Fruit fly (Drosophila melanogaster): ENCODE data around the gene Hira.

Gene Hira

DNA sequence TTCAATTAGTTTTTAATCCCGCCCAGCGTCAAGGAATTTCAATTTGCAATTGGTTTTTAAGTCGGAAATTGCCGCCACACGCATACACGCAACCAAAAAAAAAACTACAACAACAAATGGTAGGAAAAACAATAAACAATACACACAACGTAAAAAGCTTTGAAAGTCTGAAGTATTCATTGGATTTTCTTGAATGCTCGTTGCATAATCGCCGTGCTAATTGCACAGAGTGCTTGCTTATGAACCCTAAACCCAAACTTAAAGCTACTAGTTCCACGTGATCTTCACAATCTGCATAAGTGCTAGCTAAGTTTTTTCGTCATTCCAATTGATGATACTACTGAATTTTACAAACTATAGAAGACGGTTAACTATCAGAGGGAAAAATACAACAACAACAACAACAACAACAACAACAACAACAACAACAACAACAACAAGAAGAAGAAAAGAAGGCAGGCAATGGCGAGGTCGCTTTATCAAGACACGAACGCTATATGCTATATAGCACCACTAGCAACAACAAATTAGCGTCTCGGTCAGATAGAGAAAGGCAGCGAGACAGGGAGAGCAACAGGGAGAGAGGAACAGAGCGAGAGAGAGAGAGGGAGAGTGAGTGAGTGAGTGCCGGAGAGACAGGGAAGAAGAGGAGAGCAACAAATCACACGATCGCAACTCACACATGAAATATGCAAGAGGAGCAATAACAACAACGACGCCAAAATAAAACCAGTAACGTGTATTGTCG lies 19.6 kb upstream of the Hira start (continued):
- TF ChIP-seq Hmx (GFP tag; optimal IDR thresholded peaks at IDR 0.05) = no peak
- no peak for TF ChIP-seq psq (GFP tag; optimal IDR thresholded peaks at IDR 0.05)
- TF ChIP-seq ERR (GFP tag; optimal IDR thresholded peaks at IDR 0.05) = no peak
- TF ChIP-seq Lhr (GFP tag; optimal IDR thresholded peaks at IDR 0.05) = no peak
- no peak for TF ChIP-seq bbx (GFP tag; IDR thresholded peaks at IDR 0.05; ENCODE audit: partially characterized antibody)
- peak; percentile 33; the same call in 1 of the 3 replicates for TF ChIP-seq Aef1 (GFP tag; IDR thresholded peaks at IDR 0.05)
- TF ChIP-seq tna (GFP tag; IDR thresholded peaks at IDR 0.05; ENCODE audit: partially characterized antibody) = no peak
- peak; percentile 23 for TF ChIP-seq HLHmδ (GFP tag; optimal IDR thresholded peaks at IDR 0.05)
- TF ChIP-seq Nf-YA (GFP tag; IDR thresholded peaks at IDR 0.05) = no peak
- no peak for TF ChIP-seq CG3065 (GFP tag; optimal IDR thresholded peaks at IDR 0.05)
- no peak for TF ChIP-seq PHDP (tag; optimal IDR thresholded peaks at IDR 0.05)
- no peak for TF ChIP-seq gsb (GFP tag; IDR thresholded peaks at IDR 0.05)
- TF ChIP-seq CrebB (tag; optimal IDR thresholded peaks at IDR 0.05) = no peak
- TF ChIP-seq CG2129 (GFP tag; IDR thresholded peaks at IDR 0.05; ENCODE audit: partially characterized antibody) = no peak
- no peak for TF ChIP-seq Atf6 (GFP tag; IDR thresholded peaks at IDR 0.05)
- peak; percentile 8 for TF ChIP-seq her (GFP tag; optimal IDR thresholded peaks at IDR 0.05)
- no peak for TF ChIP-seq fd96Cb (tag; optimal IDR thresholded peaks at IDR 0.05)
- TF ChIP-seq CG33557 (GFP tag; optimal IDR thresholded peaks at IDR 0.05) = no peak
- TF ChIP-seq CG6813 (GFP tag; optimal IDR thresholded peaks at IDR 0.05) = no peak
- no peak for TF ChIP-seq Gug (GFP tag; IDR thresholded peaks at IDR 0.05)
- no peak for TF ChIP-seq CG10654 (GFP tag; optimal IDR thresholded peaks at IDR 0.05)
- TF ChIP-seq CG6689 (GFP tag; IDR thresholded peaks at IDR 0.05) = no peak
- TF ChIP-seq CG15514 (GFP tag; optimal IDR thresholded peaks at IDR 0.05) = no peak
- TF ChIP-seq CG10543 (GFP tag; optimal IDR thresholded peaks at IDR 0.05) = no peak
- no peak for TF ChIP-seq CoRest (tag; optimal IDR thresholded peaks at IDR 0.05)
- TF ChIP-seq CG4707 (GFP tag; optimal IDR thresholded peaks at IDR 0.05) = no peak
- TF ChIP-seq seq (GFP tag; IDR thresholded peaks at IDR 0.05) = no peak
- TF ChIP-seq CG9727 (GFP tag; optimal IDR thresholded peaks at IDR 0.05) = no peak
- 0 out of 2 replicates have a peak, but pooled peaks have one; percentile 20 for TF ChIP-seq CG10321 (GFP tag; IDR thresholded peaks at IDR 0.05)
- TF ChIP-seq CG10267 (tag; optimal IDR thresholded peaks at IDR 0.05) = no peak
- no peak for TF ChIP-seq CG12391 (tag; optimal IDR thresholded peaks at IDR 0.05)
- no peak for TF ChIP-seq CG2678 (tag; optimal IDR thresholded peaks at IDR 0.05)
- TF ChIP-seq Sin3A (optimal IDR thresholded peaks at IDR 0.05) = no peak
- no peak for TF ChIP-seq sug (tag; optimal IDR thresholded peaks at IDR 0.05)
- peak; percentile 9; the same call in 1 of the 2 replicates for TF ChIP-seq NFAT (GFP tag; IDR thresholded peaks at IDR 0.05)
- no peak for TF ChIP-seq cas (GFP tag; IDR thresholded peaks at IDR 0.05)
- no peak for TF ChIP-seq CG11695 (GFP tag; IDR thresholded peaks at IDR 0.05)
- TF ChIP-seq CG34376 (GFP tag; optimal IDR thresholded peaks at IDR 0.05) = peak; percentile 43
- TF ChIP-seq Nf-YC (tag; optimal IDR thresholded peaks at IDR 0.05) = peak; percentile 40
- no peak for TF ChIP-seq eyg (GFP tag; optimal IDR thresholded peaks at IDR 0.05)
- TF ChIP-seq vvl (GFP tag; IDR thresholded peaks at IDR 0.05) = peak; percentile 77
- peak; percentile 56 for TF ChIP-seq cg (GFP tag; optimal IDR thresholded peaks at IDR 0.05)
- TF ChIP-seq Deaf1 (tag; optimal IDR thresholded peaks at IDR 0.05) = peak; percentile 30
- no peak for TF ChIP-seq CG14965 (GFP tag; optimal IDR thresholded peaks at IDR 0.05; ENCODE audit: borderline replicate concordance)
- no peak for TF ChIP-seq Sox100B (GFP tag; optimal IDR thresholded peaks at IDR 0.05)
- no peak for TF ChIP-seq nerfin-2 (GFP tag; IDR thresholded peaks at IDR 0.05; ENCODE audit: partially characterized antibody)
- TF ChIP-seq Med (GFP tag) = peak; percentile 77
- TF ChIP-seq CG16779 (GFP tag; IDR thresholded peaks at IDR 0.05) = no peak
- peak; percentile 19 for TF ChIP-seq sd (tag; optimal IDR thresholded peaks at IDR 0.05)
- no peak for TF ChIP-seq CG9215 (GFP tag; IDR thresholded peaks at IDR 0.05)
